Fruit fly (Drosophila melanogaster) whole organism: ENCODE results near the gene phtm.

Experiments used
- Dll ChIP-seq: fragments of >200 bp; optimal IDR thresholded peaks from 2 replicates; lab custom pipeline; 2017
- EcR ChIP-seq, 2 experiments: fragments of >200 bp; optimal IDR thresholded peaks; 2 replicates each; lab custom pipeline; 2017; ENCODE audit warnings: missing biosample characterization in 2 of 2, missing genetic modification characterization in 2 of 2, missing genetic modification reagents in 2 of 2
- pan ChIP-seq: fragments of >200 bp; optimal IDR thresholded peaks from 2 replicates; lab custom pipeline; 2017
- psq ChIP-seq: fragments of >200 bp; optimal IDR thresholded peaks from 2 replicates; lab custom pipeline; 2017
- usp ChIP-seq: fragments of >200 bp; optimal IDR thresholded peaks from 2 replicates; lab custom pipeline; 2017; ENCODE audit warnings: missing biosample characterization, missing genetic modification characterization, mixed read lengths

dm6 chrX:18644890-18645289 lies 40.7 kb upstream of the phtm start:
- TF ChIP-seq usp (GFP tag; lab: Kevin White, UChicago), result no peak
- TF ChIP-seq psq (lab: Kevin White, UChicago), result no peak
- TF ChIP-seq EcR (GFP tag; optimal IDR thresholded peaks at IDR 0.05; lab: Kevin White, UChicago), result no peak
- no peak for TF ChIP-seq pan (lab: Kevin White, UChicago)
- TF ChIP-seq Dll, result no peak
